Fruit fly (Drosophila melanogaster) whole organism, prepupa: ENCODE results near the gene Mau2.

Experiments used
- CG10669 ChIP-seq: fragments of 200-800 bp; sonication (Bioruptor generic); optimal IDR thresholded peaks from 3 replicates; lab custom pipeline; 2018; ENCODE audit warnings: missing biosample characterization, mild to moderate bottlenecking, missing genetic modification characterization, moderate library complexity
- CG11294 ChIP-seq: fragments of 200-800 bp; sonication (Bioruptor generic); IDR thresholded peaks from 2 replicates; pipeline ENCODE4 v1.3.6; 2022; ENCODE audit warnings: missing biosample characterization, missing genetic modification characterization
- CG11762 ChIP-seq: fragments of 200-800 bp; sonication (Bioruptor generic); optimal IDR thresholded peaks from 3 replicates; lab custom pipeline; 2016; ENCODE audit warnings: missing biosample characterization, missing genetic modification characterization; ENCODE audit not compliant: insufficient read depth
- CG1621 ChIP-seq: fragments of 200-800 bp; sonication (Bioruptor generic); optimal IDR thresholded peaks from 3 replicates; lab custom pipeline; 2018; ENCODE audit warnings: missing biosample characterization, mild to moderate bottlenecking, missing genetic modification characterization
- CG16779 ChIP-seq: fragments of 200-800 bp; sonication (Bioruptor generic); optimal IDR thresholded peaks from 3 replicates; lab custom pipeline; 2017; ENCODE audit warnings: missing biosample characterization, mild to moderate bottlenecking, missing genetic modification characterization
- CG3032 ChIP-seq: fragments of 200-800 bp; optimal IDR thresholded peaks from 2 replicates; lab custom pipeline; 2019; ENCODE audit warnings: missing biosample characterization, mild to moderate bottlenecking, missing genetic modification characterization, moderate library complexity
- CG31627 ChIP-seq: fragments of 200-800 bp; sonication (Bioruptor generic); optimal IDR thresholded peaks from 3 replicates; lab custom pipeline; 2016; ENCODE audit warnings: missing biosample characterization, missing genetic modification characterization
- CG32006 ChIP-seq: fragments of 200-800 bp; sonication (Bioruptor generic); optimal IDR thresholded peaks from 3 replicates; lab custom pipeline; 2017; ENCODE audit warnings: missing biosample characterization, mild to moderate bottlenecking, missing genetic modification characterization
- CG3919 ChIP-seq: fragments of 200-800 bp; sonication (Bioruptor generic); optimal IDR thresholded peaks from 3 replicates; lab custom pipeline; 2016; ENCODE audit warnings: missing biosample characterization, missing genetic modification characterization
- CG4318 ChIP-seq: fragments of 200-800 bp; sonication (Bioruptor generic); optimal IDR thresholded peaks from 3 replicates; lab custom pipeline; 2017; ENCODE audit warnings: missing biosample characterization, mild to moderate bottlenecking, missing genetic modification characterization
- CG6163 ChIP-seq: fragments of 200-800 bp; sonication (Bioruptor generic); IDR thresholded peaks from 3 replicates; pipeline ENCODE4 v1.3.6; 2022; ENCODE audit warnings: missing biosample characterization, missing genetic modification characterization
- CG6276 ChIP-seq: fragments of 200-800 bp; sonication (Bioruptor generic); optimal IDR thresholded peaks from 2 replicates; lab custom pipeline; 2017; ENCODE audit warnings: missing biosample characterization, mild to moderate bottlenecking, missing genetic modification characterization
- CG6792 ChIP-seq: fragments of 200-800 bp; sonication (Bioruptor generic); optimal IDR thresholded peaks from 3 replicates; lab custom pipeline; 2016; ENCODE audit warnings: missing biosample characterization, missing genetic modification characterization
- CG6854 ChIP-seq: fragments of 200-800 bp; sonication (Bioruptor generic); optimal IDR thresholded peaks from 2 replicates; lab custom pipeline; 2017; ENCODE audit warnings: missing biosample characterization, mild to moderate bottlenecking, missing genetic modification characterization
- CG7368 ChIP-seq: fragments of 200-800 bp; sonication (Bioruptor generic); optimal IDR thresholded peaks from 3 replicates; lab custom pipeline; 2016; ENCODE audit warnings: missing biosample characterization, missing genetic modification characterization
- CG8319 ChIP-seq: fragments of 200-800 bp; sonication (Bioruptor generic); optimal IDR thresholded peaks from 3 replicates; lab custom pipeline; 2016; ENCODE audit warnings: missing biosample characterization, missing genetic modification characterization
- CG8632 ChIP-seq: fragments of 200-800 bp; sonication (Bioruptor generic); optimal IDR thresholded peaks from 3 replicates; lab custom pipeline; 2016; ENCODE audit warnings: missing biosample characterization, missing genetic modification characterization
- CG9139 ChIP-seq: fragments of 200-800 bp; sonication (Bioruptor generic); optimal IDR thresholded peaks from 3 replicates; lab custom pipeline; 2017; ENCODE audit warnings: missing biosample characterization, mild to moderate bottlenecking, missing genetic modification characterization
- Eip78C ChIP-seq: fragments of 200-800 bp; sonication (Bioruptor generic); peaks from one replicate; lab custom pipeline; 2016; ENCODE audit warnings: missing biosample characterization, missing genetic modification characterization
- Ets96B ChIP-seq: fragments of 200-800 bp; optimal IDR thresholded peaks from 2 replicates; lab custom pipeline; 2019; ENCODE audit warnings: missing biosample characterization, mild to moderate bottlenecking, missing genetic modification characterization, moderate library complexity
- Gug ChIP-seq: fragments of 200-800 bp; sonication (Bioruptor generic); IDR thresholded peaks from 2 replicates; pipeline ENCODE4 v1.3.6; 2022; ENCODE audit warnings: missing biosample characterization, missing genetic modification characterization
- Hr4 ChIP-seq: fragments of 200-800 bp; sonication (Bioruptor generic); optimal IDR thresholded peaks from 3 replicates; lab custom pipeline; 2016; ENCODE audit warnings: missing biosample characterization, missing genetic modification characterization
- OdsH ChIP-seq: fragments of 200-800 bp; sonication (Bioruptor generic); optimal IDR thresholded peaks from 3 replicates; lab custom pipeline; 2016; ENCODE audit warnings: missing biosample characterization, missing genetic modification characterization
- Smox ChIP-seq: fragments of 200-800 bp; sonication (Bioruptor generic); optimal IDR thresholded peaks from 3 replicates; lab custom pipeline; 2016; ENCODE audit warnings: missing biosample characterization, missing genetic modification characterization
- Sox102F ChIP-seq: fragments of 200-800 bp; sonication (Bioruptor generic); optimal IDR thresholded peaks from 2 replicates; lab custom pipeline; 2016; ENCODE audit warnings: missing biosample characterization, mild to moderate bottlenecking, missing genetic modification characterization
- Sox14 ChIP-seq: fragments of 200-800 bp; sonication (Bioruptor generic); optimal IDR thresholded peaks from 3 replicates; lab custom pipeline; 2016; ENCODE audit warnings: missing biosample characterization, missing genetic modification characterization
- Sox15 ChIP-seq: fragments of 200-800 bp; sonication (Bioruptor generic); optimal IDR thresholded peaks from 3 replicates; lab custom pipeline; 2016; ENCODE audit warnings: missing biosample characterization, missing genetic modification characterization
- achi ChIP-seq: fragments of 200-800 bp; sonication (Bioruptor generic); optimal IDR thresholded peaks from 3 replicates; lab custom pipeline; 2016; ENCODE audit warnings: missing biosample characterization, missing genetic modification characterization
- acj6 ChIP-seq: fragments of 200-800 bp; sonication (Bioruptor generic); optimal IDR thresholded peaks from 3 replicates; lab custom pipeline; 2016; ENCODE audit warnings: missing biosample characterization, missing genetic modification characterization
- cyc ChIP-seq: fragments of 200-800 bp; sonication (Bioruptor generic); optimal IDR thresholded peaks from 3 replicates; lab custom pipeline; 2016; ENCODE audit warnings: missing biosample characterization, missing genetic modification characterization
- dac ChIP-seq: fragments of 200-800 bp; sonication (Bioruptor generic); optimal IDR thresholded peaks from 2 replicates; lab custom pipeline; 2017; ENCODE audit warnings: missing biosample characterization, mild to moderate bottlenecking, missing genetic modification characterization
- eg ChIP-seq: fragments of 200-800 bp; sonication (Bioruptor generic); IDR thresholded peaks from 3 replicates; pipeline ENCODE4 v1.3.6; 2022; ENCODE audit warnings: missing biosample characterization, missing genetic modification characterization
- esn ChIP-seq: fragments of 200-800 bp; sonication (Bioruptor generic); optimal IDR thresholded peaks from 2 replicates; lab custom pipeline; 2016; ENCODE audit warnings: missing biosample characterization, mild to moderate bottlenecking, missing genetic modification characterization, moderate library complexity
- fd59A ChIP-seq: fragments of 200-800 bp; sonication (Bioruptor generic); optimal IDR thresholded peaks from 2 replicates; lab custom pipeline; 2017; ENCODE audit warnings: missing biosample characterization, mild to moderate bottlenecking, missing genetic modification characterization, missing genetic modification reagents
- fkh ChIP-seq: fragments of 200-800 bp; sonication (Bioruptor generic); optimal IDR thresholded peaks from 3 replicates; lab custom pipeline; 2017; ENCODE audit warnings: missing biosample characterization, mild to moderate bottlenecking, missing genetic modification characterization, moderate library complexity
- lz ChIP-seq: fragments of 200-800 bp; sonication (Bioruptor generic); optimal IDR thresholded peaks from 3 replicates; lab custom pipeline; 2016; ENCODE audit warnings: missing biosample characterization, missing genetic modification characterization
- net ChIP-seq: fragments of 200-800 bp; sonication (Bioruptor generic); optimal IDR thresholded peaks from 3 replicates; lab custom pipeline; 2016; ENCODE audit warnings: missing biosample characterization, missing genetic modification characterization
- pdm3 ChIP-seq: fragments of 200-800 bp; sonication (Bioruptor generic); optimal IDR thresholded peaks from 3 replicates; lab custom pipeline; 2016; ENCODE audit warnings: missing biosample characterization, missing genetic modification characterization
- salr ChIP-seq, 2 experiments: fragments of 200-800 bp; sonication (Bioruptor generic); optimal IDR thresholded peaks; 3 replicates each; lab custom pipeline; 2016 to 2018; ENCODE audit warnings: missing biosample characterization in 2 of 2, missing genetic modification characterization in 2 of 2, mild to moderate bottlenecking in 1 of 2
- spab ChIP-seq: fragments of 200-800 bp; sonication (Bioruptor generic); optimal IDR thresholded peaks from 2 replicates; lab custom pipeline; 2017; ENCODE audit warnings: missing biosample characterization, mild to moderate bottlenecking, missing genetic modification characterization, missing genetic modification reagents
- ss ChIP-seq, 2 experiments: fragments of 200-800 bp; sonication (Bioruptor generic); optimal IDR thresholded peaks; 2 replicates in 1 of 2; 3 replicates in 1 of 2; lab custom pipeline; 2017 to 2018; ENCODE audit warnings: mild to moderate bottlenecking in 2 of 2, missing biosample characterization in 2 of 2, missing genetic modification characterization in 2 of 2, moderate library complexity in 1 of 2
- topi ChIP-seq: fragments of 200-800 bp; sonication (Bioruptor generic); optimal IDR thresholded peaks from 3 replicates; lab custom pipeline; 2016; ENCODE audit warnings: missing biosample characterization, missing genetic modification characterization
- vri ChIP-seq: fragments of 200-800 bp; sonication (Bioruptor generic); optimal IDR thresholded peaks from 3 replicates; lab custom pipeline; 2016; ENCODE audit warnings: missing biosample characterization, mild to moderate bottlenecking, missing genetic modification characterization

Gene Mau2

dm6 chr3R:15206273-15206672, 2.7 kb upstream of the Mau2 start, which contains the start of gene Spn88Ea (continued):
- TF ChIP-seq esn (GFP tag; lab: Kevin White, UChicago) (no peak), salr (GFP tag; optimal IDR thresholded peaks at IDR 0.05; lab: Kevin White, UChicago) (no peak), CG11294 (GFP tag; lab: Robert Waterston, UW) (no peak), CG9139 (GFP tag; lab: Kevin White, UChicago) (no peak), acj6 (GFP tag; lab: Kevin White, UChicago) (no peak), CG7368 (GFP tag; lab: Kevin White, UChicago) (no peak), CG4318 (GFP tag; lab: Kevin White, UChicago) (no peak), Eip78C (GFP tag; lab: Kevin White, UChicago) (peak; percentile 59), topi (GFP tag; lab: Kevin White, UChicago) (no peak), spab (no peak), CG16779 (tag; lab: Kevin White, UChicago) (no peak)

DNA sequence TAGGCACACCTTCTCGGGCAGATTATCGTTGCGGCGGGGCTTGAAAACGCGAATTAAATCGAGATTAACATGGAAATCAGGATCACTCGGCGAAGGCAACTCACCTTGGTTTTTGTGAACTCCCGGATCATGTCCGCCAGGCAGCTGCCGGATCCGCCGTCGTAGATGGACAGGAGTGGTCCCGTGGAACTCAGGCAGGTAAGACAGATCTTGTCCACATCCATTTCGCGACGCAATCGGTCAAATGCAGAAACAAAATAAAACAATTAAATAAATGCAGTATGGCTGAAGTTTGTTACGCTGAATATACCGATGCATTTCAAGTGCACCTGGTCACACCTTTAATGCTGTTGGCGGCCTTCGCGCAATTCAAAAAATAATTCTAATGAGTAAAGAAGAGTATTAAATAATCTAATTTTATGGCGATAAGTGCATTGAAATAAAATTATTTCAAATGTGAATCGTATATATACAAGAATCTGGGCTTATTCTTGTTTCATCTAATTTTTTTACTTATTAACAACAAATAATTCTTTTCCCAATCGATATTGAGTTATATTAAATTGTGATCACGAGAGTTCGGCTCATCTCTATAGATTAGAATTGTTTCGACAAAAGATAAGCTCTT, 4.5 kb downstream of the Mau2 start, which contains the start of the genes CG6654 and CG4210:
TSS of gene CG6654 (minus strand) at position 297 of the 628 bp plus-strand sequence.
TSS of gene CG4210 (plus strand) at position 613 of the 628 bp plus-strand sequence.
- no peak for TF ChIP-seq CG8319 (GFP tag; lab: Kevin White, UChicago)
- TF ChIP-seq OdsH (GFP tag; lab: Kevin White, UChicago) = no peak
- TF ChIP-seq Sox102F = no peak
- TF ChIP-seq fd59A (GFP tag; lab: Kevin White, UChicago) = no peak
- TF ChIP-seq CG6792 (GFP tag; lab: Kevin White, UChicago) = no peak
- TF ChIP-seq Gug (GFP tag; lab: Robert Waterston, UW) = no peak
- TF ChIP-seq CG31627 (GFP tag; lab: Kevin White, UChicago) = peak; percentile 8
- TF ChIP-seq achi (GFP tag; lab: Kevin White, UChicago) = no peak
- TF ChIP-seq CG11762 (GFP tag; lab: Kevin White, UChicago) = no peak
- TF ChIP-seq ss (GFP tag; optimal IDR thresholded peaks at IDR 0.05; lab: Kevin White, UChicago) = no peak
- TF ChIP-seq CG3919 (GFP tag; lab: Kevin White, UChicago) = no peak
- TF ChIP-seq eg (GFP tag; lab: Robert Waterston, UW) = no peak
- no peak for TF ChIP-seq CG10669 (GFP tag; lab: Kevin White, UChicago)
- TF ChIP-seq Hr4 = no peak
- peak; percentile 4 for TF ChIP-seq CG3032 (tag; lab: Kevin White, UChicago)
- TF ChIP-seq topi (GFP tag; lab: Kevin White, UChicago) = no peak
- no peak for TF ChIP-seq CG6163 (GFP tag; lab: Robert Waterston, UW)
- no peak for TF ChIP-seq fkh (GFP tag; lab: Kevin White, UChicago)
- no peak for TF ChIP-seq net (GFP tag; lab: Kevin White, UChicago)
- TF ChIP-seq lz (GFP tag; lab: Kevin White, UChicago) = no peak
- TF ChIP-seq cyc (GFP tag; lab: Kevin White, UChicago) = peak; percentile 30
- no peak for TF ChIP-seq CG9139 (GFP tag; lab: Kevin White, UChicago)
- no peak for TF ChIP-seq CG32006 (GFP tag; lab: Kevin White, UChicago)
- TF ChIP-seq Sox14 (GFP tag; lab: Kevin White, UChicago) = peak; percentile 33
- no peak for TF ChIP-seq spab
- peak; percentile 35 for TF ChIP-seq esn (GFP tag; lab: Kevin White, UChicago)
- no peak for TF ChIP-seq Ets96B

dm6 chr3R:15218824-15219576, 10.0 kb downstream of the Mau2 start, which contains the start of the genes SIDL and CG12241:
TSS of gene SIDL (minus strand) at chr3R:15218874.
TSS of gene CG12241 (plus strand) at chr3R:15219256.
- TF ChIP-seq esn (GFP tag; lab: Kevin White, UChicago) (peak; percentile 88), CG6276 (GFP tag; lab: Kevin White, UChicago) (no peak), CG7368 (GFP tag; lab: Kevin White, UChicago) (peak; percentile 86), CG32006 (GFP tag; lab: Kevin White, UChicago) (no peak), fd59A (GFP tag; lab: Kevin White, UChicago) (no peak), CG1621 (tag; lab: Kevin White, UChicago) (no peak), CG6854 (GFP tag; lab: Kevin White, UChicago) (peak; percentile 61), CG6163 (GFP tag; lab: Robert Waterston, UW) (peak; percentile 99), vri (no peak), Sox14 (GFP tag; lab: Kevin White, UChicago) (peak; percentile 78), topi (GFP tag; lab: Kevin White, UChicago) (peak; percentile 96), CG4318 (GFP tag; lab: Kevin White, UChicago) (no peak), dac (GFP tag; lab: Kevin White, UChicago) (peak; percentile 75), net (GFP tag; lab: Kevin White, UChicago) (no peak), eg (GFP tag; lab: Robert Waterston, UW) (peak; percentile 99), salr (GFP tag; optimal IDR thresholded peaks at IDR 0.05; lab: Kevin White, UChicago) (no peak), pdm3 (GFP tag; lab: Kevin White, UChicago) (no peak), CG8632 (GFP tag; lab: Kevin White, UChicago) (no peak), Sox15 (GFP tag; lab: Kevin White, UChicago) (peak; percentile 39), Smox (GFP tag; lab: Kevin White, UChicago) (no peak), Sox102F (no peak)
